Worm (Caenorhabditis elegans) whole organism, early embryonic: Measurements from ENCODE around the gene fbxb-6.
"Not testable (repeated sequence)": the region's sequence is repeated elsewhere in the genome, so short reads cannot be mapped to it uniquely, and the experiment has no call there.

ENCODE experiments used
- B0310.2 ChIP-seq: sonication (generic microtip); optimal IDR thresholded peaks from 2 replicates; lab custom pipeline; 2016; ENCODE audit warnings: mild to moderate bottlenecking, missing genetic modification characterization, missing compliant biosample characterization
- F13C5.2 ChIP-seq: sonication (generic microtip); optimal IDR thresholded peaks from 2 replicates; lab custom pipeline; 2017; ENCODE audit warnings: mild to moderate bottlenecking, missing genetic modification characterization, inconsistent platforms, missing compliant biosample characterization
- aly-1 ChIP-seq: sonication (generic microtip); optimal IDR thresholded peaks from 2 replicates; lab custom pipeline; 2016; ENCODE audit warnings: missing genetic modification characterization, missing compliant biosample characterization
- ama-1 ChIP-seq: fragments of 150-350 bp; optimal IDR thresholded peaks from 2 replicates; lab custom pipeline; 2014
- ceh-13 ChIP-seq: fragments of 200-800 bp; sonication (Bioruptor generic); optimal IDR thresholded peaks from 2 replicates; lab custom pipeline; 2018; ENCODE audit warnings: mild to moderate bottlenecking, missing genetic modification characterization, missing compliant biosample characterization
- ceh-36 ChIP-seq: sonication (generic microtip); optimal IDR thresholded peaks from 2 replicates; lab custom pipeline; 2016; ENCODE audit warnings: missing genetic modification characterization, inconsistent platforms, missing compliant biosample characterization
- ets-7 ChIP-seq: sonication (generic microtip); optimal IDR thresholded peaks from 2 replicates; lab custom pipeline; 2016; ENCODE audit warnings: missing genotype, missing genetic modification characterization, missing compliant biosample characterization
- flt-1 ChIP-seq: fragments of 200-800 bp; sonication (Bioruptor generic); IDR thresholded peaks from 2 replicates; pipeline ENCODE4 v1.3.6; 2022; ENCODE audit warnings: missing genetic modification characterization, missing compliant biosample characterization
- hmbx-1 ChIP-seq: sonication (generic microtip); optimal IDR thresholded peaks from 2 replicates; lab custom pipeline; 2016; ENCODE audit warnings: mild to moderate bottlenecking, missing genetic modification characterization, missing compliant biosample characterization
- hmg-4 ChIP-seq: fragments of 200-800 bp; sonication (Bioruptor generic); optimal IDR thresholded peaks from 2 replicates; lab custom pipeline; 2018; ENCODE audit warnings: mild to moderate bottlenecking, missing genetic modification characterization, missing compliant biosample characterization
- hnd-1 ChIP-seq: sonication (generic microtip); optimal IDR thresholded peaks from 2 replicates; lab custom pipeline; 2016; ENCODE audit warnings: missing genetic modification characterization, missing compliant biosample characterization
- pes-1 ChIP-seq: fragments of 200-800 bp; sonication (Bioruptor generic); IDR thresholded peaks from 2 replicates; pipeline ENCODE4 v1.3.6; 2022; ENCODE audit warnings: missing genetic modification reagents, missing genetic modification characterization, missing compliant biosample characterization
- scrt-1 ChIP-seq: fragments of 200-800 bp; sonication (Bioruptor generic); IDR thresholded peaks from 2 replicates; pipeline ENCODE4 v1.3.6; 2022; ENCODE audit warnings: missing genetic modification characterization, missing compliant biosample characterization
- sea-1 ChIP-seq: fragments of 200-800 bp; sonication (Bioruptor generic); conservative IDR thresholded peaks from 2 replicates; pipeline ENCODE4 v1.3.6; 2022; ENCODE audit warnings: missing genetic modification characterization, missing compliant biosample characterization
- tbx-11 ChIP-seq: fragments of 200-800 bp; sonication (Bioruptor generic); IDR thresholded peaks from 2 replicates; pipeline ENCODE4 v1.3.6; 2022; ENCODE audit warnings: missing genetic modification characterization, missing compliant biosample characterization
- tbx-37 ChIP-seq: fragments of 200-800 bp; sonication (Bioruptor generic); conservative IDR thresholded peaks from 2 replicates; pipeline ENCODE4 v1.3.6; 2022; ENCODE audit warnings: missing genetic modification reagents, missing genetic modification characterization, missing compliant biosample characterization
- tra-4 ChIP-seq: sonication (generic microtip); optimal IDR thresholded peaks from 2 replicates; lab custom pipeline; 2017; ENCODE audit warnings: missing genetic modification characterization, missing compliant biosample characterization

The fbxb-6 gene

ce11 chrII:2039288-2039687 lies 25.3 kb upstream of the fbxb-6 start, which contains the start of gene bath-19:
Gene bath-19, minus strand, starts transcription at chrII:2039388.
- TF ChIP-seq ceh-13 (GFP tag; lab: Kevin White, UChicago) (no peak), scrt-1 (GFP tag; lab: Robert Waterston, UW) (no peak), hmbx-1 (no peak), pes-1 (GFP tag; lab: Robert Waterston, UW) (no peak), ama-1 (lab: Kevin White, UChicago) (no peak), F13C5.2 (tag; lab: Kevin White, UChicago) (no peak), tra-4 (tag; lab: Kevin White, UChicago) (no peak), ceh-36 (tag; lab: Kevin White, UChicago) (no peak), B0310.2 (tag; lab: Kevin White, UChicago) (no peak), hnd-1 (no peak), tbx-11 (GFP tag; lab: Robert Waterston, UW) (no peak), flt-1 (GFP tag; lab: Robert Waterston, UW) (no peak), sea-1 (GFP tag; lab: Robert Waterston, UW) (no peak), aly-1 (tag; lab: Kevin White, UChicago) (no peak), hmg-4 (GFP tag; lab: Kevin White, UChicago) (no peak)

ce11 chrII:2042447-2042846 lies 22.1 kb upstream of the fbxb-6 start, which contains the start of gene bath-20:
Gene bath-20, minus strand, starts transcription at chrII:2042547.
- TF ChIP-seq flt-1 (GFP tag; lab: Robert Waterston, UW) (no peak), sea-1 (GFP tag; lab: Robert Waterston, UW) (no peak), hmbx-1 (no peak), ets-7 (tag; lab: Kevin White, UChicago) (no peak), tra-4 (tag; lab: Kevin White, UChicago) (no peak), F13C5.2 (tag; lab: Kevin White, UChicago) (no peak), hnd-1 (no peak), ceh-13 (GFP tag; lab: Kevin White, UChicago) (no peak), ceh-36 (tag; lab: Kevin White, UChicago) (no peak), tbx-37 (no peak), aly-1 (tag; lab: Kevin White, UChicago) (no peak), ama-1 (lab: Kevin White, UChicago) (no peak), B0310.2 (tag; lab: Kevin White, UChicago) (no peak), hmg-4 (GFP tag; lab: Kevin White, UChicago) (no peak), scrt-1 (GFP tag; lab: Robert Waterston, UW) (no peak), tbx-11 (GFP tag; lab: Robert Waterston, UW) (no peak), pes-1 (GFP tag; lab: Robert Waterston, UW) (no peak)

ce11 chrII:2045505-2045904 lies 19.1 kb upstream of the fbxb-6 start, which contains the start of gene bath-24:
Gene bath-24, minus strand, starts transcription at chrII:2045605.
- TF ChIP-seq hmg-4 (GFP tag; lab: Kevin White, UChicago) (no peak), scrt-1 (GFP tag; lab: Robert Waterston, UW) (no peak), aly-1 (tag; lab: Kevin White, UChicago) (no peak), tbx-11 (GFP tag; lab: Robert Waterston, UW) (no peak), ets-7 (tag; lab: Kevin White, UChicago) (no peak), tbx-37 (no peak), ceh-36 (tag; lab: Kevin White, UChicago) (no peak), ceh-13 (GFP tag; lab: Kevin White, UChicago) (no peak), ama-1 (lab: Kevin White, UChicago) (no peak), tra-4 (tag; lab: Kevin White, UChicago) (no peak), hnd-1 (no peak), flt-1 (GFP tag; lab: Robert Waterston, UW) (no peak), hmbx-1 (no peak)

ce11 chrII:2046556-2046955 lies 18.0 kb upstream of the fbxb-6 start, which contains the start of gene math-1:
Gene math-1, minus strand, starts transcription at chrII:2046656.
- not testable (repeated sequence) for TF ChIP-seq tbx-11 (GFP tag; lab: Robert Waterston, UW); sea-1 (GFP tag; lab: Robert Waterston, UW); ceh-36 (tag; lab: Kevin White, UChicago)

ce11 chrII:2051372-2051771 lies 13.2 kb upstream of the fbxb-6 start, which contains the start of gene fbxb-35:
Gene fbxb-35, plus strand, starts transcription at chrII:2051672.
- no peak for TF ChIP-seq hmbx-1
- no peak for TF ChIP-seq ceh-13 (GFP tag; lab: Kevin White, UChicago)
- no peak for TF ChIP-seq ama-1 (lab: Kevin White, UChicago)
- no peak for TF ChIP-seq flt-1 (GFP tag; lab: Robert Waterston, UW)
- TF ChIP-seq ceh-36 (tag; lab: Kevin White, UChicago), result no peak

ce11 chrII:2058985-2059384 lies 5.6 kb upstream of the fbxb-6 start, which contains the start of gene F07E5.5:
Gene F07E5.5, minus strand, starts transcription at chrII:2059070.
- TF ChIP-seq ceh-13 (GFP tag; lab: Kevin White, UChicago) (no peak), ama-1 (lab: Kevin White, UChicago) (no peak), flt-1 (GFP tag; lab: Robert Waterston, UW) (no peak), F13C5.2 (tag; lab: Kevin White, UChicago) (no peak), scrt-1 (GFP tag; lab: Robert Waterston, UW) (no peak), pes-1 (GFP tag; lab: Robert Waterston, UW) (no peak)

- TF ChIP-seq F13C5.2 (tag; lab: Kevin White, UChicago) (no peak), tra-4 (tag; lab: Kevin White, UChicago) (no peak), ama-1 (lab: Kevin White, UChicago) (no peak), sea-1 (GFP tag; lab: Robert Waterston, UW) (no peak), scrt-1 (GFP tag; lab: Robert Waterston, UW) (no peak), tbx-11 (GFP tag; lab: Robert Waterston, UW) (no peak)
Measured at ce11 chrII:2063989-2064388, 608 bp upstream of the fbxb-6 start, which contains the start of gene F07E5.13. Gene F07E5.13, minus strand, starts transcription at chrII:2064089.
